Fruit fly (Drosophila melanogaster): ENCODE measurements around the gene dyl.
A peak's percentile ranks its signal among the peaks of the same experiment; 100 is the strongest.

Gene dyl

DNA sequence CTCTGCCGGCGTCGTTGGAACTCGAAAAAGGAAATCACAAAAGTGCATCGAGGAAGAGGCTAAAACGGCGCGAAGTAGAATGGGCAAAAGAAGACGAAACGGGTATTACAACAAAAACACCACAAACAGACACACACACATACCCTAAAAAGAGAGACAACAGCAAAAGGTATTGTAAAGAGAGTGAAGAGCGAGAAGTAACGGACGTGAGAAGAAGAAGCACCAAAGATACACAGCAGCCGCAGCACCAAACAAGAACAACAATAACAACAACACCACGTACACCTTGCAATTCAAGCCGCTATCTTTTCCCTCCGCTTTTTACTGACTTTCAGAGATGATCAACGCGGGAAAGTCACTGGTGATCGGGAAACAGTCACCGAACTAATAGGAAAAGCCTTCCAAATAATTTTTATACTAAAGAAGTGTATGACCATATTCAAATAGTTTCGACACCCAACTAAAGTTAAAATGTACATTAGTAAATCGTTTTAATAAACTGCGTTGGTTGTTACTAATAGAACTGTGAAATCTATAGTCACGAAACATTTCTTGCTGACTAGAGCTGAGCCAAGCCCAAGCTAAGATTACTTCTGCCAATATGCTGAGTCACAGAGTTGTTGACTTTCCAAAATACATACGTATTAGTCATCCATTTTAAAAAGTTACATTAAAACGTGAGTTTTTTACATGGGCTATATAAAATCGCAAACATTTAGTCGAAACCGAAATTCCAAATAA lies 55.2 kb downstream of the dyl start:
- TF ChIP-seq CG17801 (GFP tag; optimal IDR thresholded peaks at IDR 0.05; ENCODE audit: partially characterized antibody) = peak; percentile 20
